Fruit fly (Drosophila melanogaster) whole organism, prepupa: ENCODE data around the gene alpha-Est3.

ENCODE experiments used
- CG10631 ChIP-seq: fragments of 200-800 bp; sonication (Bioruptor generic); optimal IDR thresholded peaks from 2 replicates; lab custom pipeline; 2016; ENCODE audit warnings: missing biosample characterization, missing genetic modification characterization
- CG15336 ChIP-seq: fragments of 200-800 bp; sonication (Bioruptor generic); IDR thresholded peaks from 2 replicates; pipeline ENCODE4 v1.3.6; 2022; ENCODE audit warnings: missing biosample characterization, missing genetic modification characterization
- CG16779 ChIP-seq: fragments of 200-800 bp; sonication (Bioruptor generic); optimal IDR thresholded peaks from 3 replicates; lab custom pipeline; 2017; ENCODE audit warnings: missing biosample characterization, mild to moderate bottlenecking, missing genetic modification characterization
- CG6792 ChIP-seq: fragments of 200-800 bp; sonication (Bioruptor generic); optimal IDR thresholded peaks from 3 replicates; lab custom pipeline; 2016; ENCODE audit warnings: missing biosample characterization, missing genetic modification characterization
- CG6808 ChIP-seq: fragments of 200-800 bp; sonication (Bioruptor generic); optimal IDR thresholded peaks from 3 replicates; lab custom pipeline; 2017; ENCODE audit warnings: missing biosample characterization, missing genetic modification characterization, mild to moderate bottlenecking, moderate library complexity, missing genetic modification reagents
- CG6854 ChIP-seq: fragments of 200-800 bp; sonication (Bioruptor generic); optimal IDR thresholded peaks from 2 replicates; lab custom pipeline; 2017; ENCODE audit warnings: missing biosample characterization, mild to moderate bottlenecking, missing genetic modification characterization
- CG8119 ChIP-seq: fragments of 200-800 bp; sonication (Bioruptor generic); IDR thresholded peaks from 3 replicates; pipeline ENCODE4 v1.3.6; 2022; ENCODE audit warnings: missing biosample characterization, missing genetic modification characterization
- CG8632 ChIP-seq: fragments of 200-800 bp; sonication (Bioruptor generic); optimal IDR thresholded peaks from 3 replicates; lab custom pipeline; 2016; ENCODE audit warnings: missing biosample characterization, missing genetic modification characterization
- Eip78C ChIP-seq: fragments of 200-800 bp; sonication (Bioruptor generic); peaks from one replicate; lab custom pipeline; 2016; ENCODE audit warnings: missing biosample characterization, missing genetic modification characterization
- Ets96B ChIP-seq: fragments of 200-800 bp; optimal IDR thresholded peaks from 2 replicates; lab custom pipeline; 2019; ENCODE audit warnings: missing biosample characterization, mild to moderate bottlenecking, missing genetic modification characterization, moderate library complexity
- Gug ChIP-seq: fragments of 200-800 bp; sonication (Bioruptor generic); IDR thresholded peaks from 2 replicates; pipeline ENCODE4 v1.3.6; 2022; ENCODE audit warnings: missing biosample characterization, missing genetic modification characterization
- OdsH ChIP-seq: fragments of 200-800 bp; sonication (Bioruptor generic); optimal IDR thresholded peaks from 3 replicates; lab custom pipeline; 2016; ENCODE audit warnings: missing biosample characterization, missing genetic modification characterization
- Sox102F ChIP-seq: fragments of 200-800 bp; sonication (Bioruptor generic); optimal IDR thresholded peaks from 2 replicates; lab custom pipeline; 2016; ENCODE audit warnings: missing biosample characterization, mild to moderate bottlenecking, missing genetic modification characterization
- Sox14 ChIP-seq: fragments of 200-800 bp; sonication (Bioruptor generic); optimal IDR thresholded peaks from 3 replicates; lab custom pipeline; 2016; ENCODE audit warnings: missing biosample characterization, missing genetic modification characterization
- achi ChIP-seq: fragments of 200-800 bp; sonication (Bioruptor generic); optimal IDR thresholded peaks from 3 replicates; lab custom pipeline; 2016; ENCODE audit warnings: missing biosample characterization, missing genetic modification characterization
- dsx ChIP-seq: fragments of 200-800 bp; optimal IDR thresholded peaks from 3 replicates; lab custom pipeline; 2019; ENCODE audit warnings: missing biosample characterization, mild to moderate bottlenecking, missing genetic modification characterization, moderate library complexity; ENCODE audit not compliant: poor library complexity, severe bottlenecking
- eg ChIP-seq: fragments of 200-800 bp; sonication (Bioruptor generic); IDR thresholded peaks from 3 replicates; pipeline ENCODE4 v1.3.6; 2022; ENCODE audit warnings: missing biosample characterization, missing genetic modification characterization
- esn ChIP-seq: fragments of 200-800 bp; sonication (Bioruptor generic); optimal IDR thresholded peaks from 2 replicates; lab custom pipeline; 2016; ENCODE audit warnings: missing biosample characterization, mild to moderate bottlenecking, missing genetic modification characterization, moderate library complexity
- fkh ChIP-seq: fragments of 200-800 bp; sonication (Bioruptor generic); optimal IDR thresholded peaks from 3 replicates; lab custom pipeline; 2017; ENCODE audit warnings: missing biosample characterization, mild to moderate bottlenecking, missing genetic modification characterization, moderate library complexity
- net ChIP-seq: fragments of 200-800 bp; sonication (Bioruptor generic); optimal IDR thresholded peaks from 3 replicates; lab custom pipeline; 2016; ENCODE audit warnings: missing biosample characterization, missing genetic modification characterization
- pdm3 ChIP-seq: fragments of 200-800 bp; sonication (Bioruptor generic); optimal IDR thresholded peaks from 3 replicates; lab custom pipeline; 2016; ENCODE audit warnings: missing biosample characterization, missing genetic modification characterization
- salr ChIP-seq, 2 experiments: fragments of 200-800 bp; sonication (Bioruptor generic); optimal IDR thresholded peaks; 3 replicates each; lab custom pipeline; 2016 to 2018; ENCODE audit warnings: missing biosample characterization in 2 of 2, missing genetic modification characterization in 2 of 2, mild to moderate bottlenecking in 1 of 2
- ss ChIP-seq, 2 experiments: fragments of 200-800 bp; sonication (Bioruptor generic); optimal IDR thresholded peaks; 2 replicates in 1 of 2; 3 replicates in 1 of 2; lab custom pipeline; 2017 to 2018; ENCODE audit warnings: mild to moderate bottlenecking in 2 of 2, missing biosample characterization in 2 of 2, missing genetic modification characterization in 2 of 2, moderate library complexity in 1 of 2
- svp ChIP-seq: fragments of 200-800 bp; sonication (Bioruptor generic); peaks from one replicate; lab custom pipeline; 2016; ENCODE audit warnings: missing biosample characterization, missing genetic modification characterization
- topi ChIP-seq: fragments of 200-800 bp; sonication (Bioruptor generic); optimal IDR thresholded peaks from 3 replicates; lab custom pipeline; 2016; ENCODE audit warnings: missing biosample characterization, missing genetic modification characterization
- vri ChIP-seq: fragments of 200-800 bp; sonication (Bioruptor generic); optimal IDR thresholded peaks from 3 replicates; lab custom pipeline; 2016; ENCODE audit warnings: missing biosample characterization, mild to moderate bottlenecking, missing genetic modification characterization

alpha-Est3 gene

dm6 chr3R:7536281-7536680 is 5.2 kb downstream of the alpha-Est3 start, which contains the start of gene alpha-Est5:
alpha-Est5 (minus strand) TSS chr3R:7536390.
- peak; percentile 76 for TF ChIP-seq svp
- TF ChIP-seq vri (GFP tag; lab: Kevin White, UChicago): peak; percentile 10
- TF ChIP-seq CG6808 (GFP tag; lab: Kevin White, UChicago): no peak
- no peak for TF ChIP-seq pdm3

dm6 chr3R:7535606-7536005 is 5.8 kb downstream of the alpha-Est3 start:
- TF ChIP-seq vri (GFP tag; lab: Kevin White, UChicago) (peak; percentile 5), CG8632 (GFP tag; lab: Kevin White, UChicago) (no peak), Ets96B (tag; lab: Kevin White, UChicago) (no peak)

DNA sequence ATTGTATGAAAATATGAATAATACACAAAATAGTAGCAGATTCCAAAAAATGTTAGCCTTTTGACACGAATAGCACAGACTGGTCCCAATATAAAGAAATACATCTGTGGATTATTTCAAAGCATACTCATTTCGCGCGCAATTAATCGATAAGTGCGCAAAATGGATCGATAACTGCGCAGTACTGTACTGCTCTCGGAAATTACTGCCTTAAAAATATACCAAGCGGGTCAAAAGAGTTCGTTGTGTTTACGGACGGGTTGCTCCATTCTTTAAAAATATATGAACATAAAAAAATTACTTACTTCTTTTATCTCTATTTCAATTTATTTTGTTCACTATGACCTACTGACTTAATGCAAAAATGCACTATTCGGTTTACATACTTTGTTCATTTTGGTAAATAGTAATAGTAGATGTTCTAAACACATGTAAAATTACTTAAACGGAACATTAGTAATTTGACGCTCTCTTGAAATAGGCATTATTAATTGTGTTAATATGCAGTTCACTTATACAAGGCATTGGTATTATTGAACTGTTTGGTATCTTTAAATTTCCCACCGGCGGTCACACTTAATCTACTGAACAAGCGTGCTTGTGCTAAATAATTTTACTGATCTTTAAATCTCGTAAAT is 11.1 kb downstream of the alpha-Est3 start, which contains the start of the genes Rtnl2 and alphaTub84D:
TSS of gene Rtnl2 (minus strand) at position 58 of the 638 bp plus-strand sequence.
TSS of gene alphaTub84D (plus strand) at position 570 of the 638 bp plus-strand sequence.
- no peak for TF ChIP-seq Sox102F
- no peak for TF ChIP-seq CG6792 (GFP tag; lab: Kevin White, UChicago)
- no peak for TF ChIP-seq pdm3
- no peak for TF ChIP-seq CG16779 (tag; lab: Kevin White, UChicago)
- TF ChIP-seq eg (GFP tag; lab: Robert Waterston, UW): no peak
- TF ChIP-seq Sox14 (GFP tag; lab: Kevin White, UChicago): peak; percentile 19
- no peak for TF ChIP-seq salr (GFP tag; optimal IDR thresholded peaks at IDR 0.05; lab: Kevin White, UChicago)
- no peak for TF ChIP-seq OdsH (GFP tag; lab: Kevin White, UChicago)
- TF ChIP-seq achi (GFP tag; lab: Kevin White, UChicago): no peak
- no peak for TF ChIP-seq CG8119
- no peak for TF ChIP-seq ss (GFP tag; optimal IDR thresholded peaks at IDR 0.05; lab: Kevin White, UChicago)
- peak; percentile 46 for TF ChIP-seq Eip78C (GFP tag; lab: Kevin White, UChicago)
- TF ChIP-seq topi (GFP tag; lab: Kevin White, UChicago): no peak
- peak; percentile 80 for TF ChIP-seq svp
- TF ChIP-seq net (GFP tag; lab: Kevin White, UChicago): no peak
- TF ChIP-seq dsx (GFP tag; lab: Kevin White, UChicago): no peak
- TF ChIP-seq Gug (GFP tag; lab: Robert Waterston, UW): no peak
- TF ChIP-seq CG15336 (GFP tag; lab: Robert Waterston, UW): no peak

DNA sequence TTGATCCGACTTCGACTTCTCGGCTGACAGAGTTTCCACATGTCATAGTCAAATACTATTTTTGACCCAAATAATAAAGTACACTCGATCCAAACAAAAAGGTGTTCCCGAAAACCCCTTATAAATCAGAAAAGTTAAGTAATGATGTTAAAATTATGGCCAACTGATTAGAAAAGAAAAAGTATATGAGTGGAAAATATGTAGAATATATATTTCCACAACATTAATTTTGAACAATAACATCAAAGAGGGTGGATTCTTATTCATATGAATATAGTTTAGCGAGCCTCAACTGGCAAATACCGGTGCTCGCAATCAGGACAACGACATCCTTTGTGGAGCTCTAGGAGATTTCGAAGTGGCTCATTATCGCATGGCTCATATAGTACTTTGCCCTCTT is 12.8 kb downstream of the alpha-Est3 start, which contains the start of gene alpha-Est6:
TSS of gene alpha-Est6 (minus strand) at position 101 of the 400 bp plus-strand sequence.
- TF ChIP-seq esn (GFP tag; lab: Kevin White, UChicago) (no peak), ss (GFP tag; optimal IDR thresholded peaks at IDR 0.05; lab: Kevin White, UChicago) (no peak), CG10631 (GFP tag; lab: Kevin White, UChicago) (no peak)

DNA sequence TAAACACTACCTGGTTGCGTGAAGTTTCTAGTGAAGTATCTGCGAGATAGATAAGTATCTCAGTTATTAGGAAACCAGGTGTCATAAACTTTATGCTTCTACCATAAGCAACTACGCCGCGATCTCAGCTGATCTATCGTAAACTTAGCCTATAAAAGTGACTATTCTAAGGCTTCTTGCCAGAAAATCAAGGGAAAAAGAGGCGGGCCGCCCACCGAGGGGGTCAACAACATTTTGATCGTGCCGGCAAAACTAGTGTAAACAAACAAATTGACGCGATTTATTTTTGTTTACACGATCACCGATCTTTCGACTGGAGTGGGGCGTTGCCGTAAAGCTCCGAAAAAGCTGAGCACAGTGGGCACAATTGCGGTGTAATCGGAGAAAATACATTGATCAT is 17.3 kb downstream of the alpha-Est3 start:
- TF ChIP-seq fkh (GFP tag; lab: Kevin White, UChicago): peak; percentile 93
- TF ChIP-seq Gug (GFP tag; lab: Robert Waterston, UW): no peak

- TF ChIP-seq Eip78C (GFP tag; lab: Kevin White, UChicago) (peak; percentile 29), CG6854 (GFP tag; lab: Kevin White, UChicago) (no peak), vri (GFP tag; lab: Kevin White, UChicago) (peak; percentile 32), svp (peak; percentile 80)
Measured at dm6 chr3R:7523594-7523993, 17.8 kb downstream of the alpha-Est3 start, which contains the start of gene alpha-Est7. alpha-Est7 (minus strand) TSS chr3R:7523753.
